Worm (Caenorhabditis elegans): ENCODE measurements around the gene F58F12.12.

F58F12.12 gene

DNA sequence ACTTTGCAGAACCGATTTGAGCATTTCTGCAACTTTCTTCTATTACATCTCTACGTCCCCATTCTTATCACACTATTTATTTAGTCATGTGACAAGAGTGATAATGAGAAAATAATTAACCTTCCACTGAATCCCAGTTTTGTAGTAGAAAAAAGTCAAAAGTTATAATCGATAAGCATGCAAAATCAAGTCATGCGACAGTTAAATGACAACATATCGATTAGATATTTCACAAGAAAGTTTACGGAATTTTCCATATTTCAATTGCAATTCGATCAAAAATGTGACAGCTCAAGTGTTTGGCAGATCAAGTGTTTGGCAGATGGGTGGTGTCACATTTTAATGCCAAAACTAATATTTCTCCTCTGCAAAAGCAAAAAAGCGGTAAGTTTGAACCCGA is 6.3 kb upstream of the F58F12.12 start:
- TF ChIP-seq sptf-1 (tag; optimal IDR thresholded peaks at IDR 0.05) = no peak
- no peak for TF ChIP-seq elt-3 (tag; optimal IDR thresholded peaks at IDR 0.05)
- no peak for TF ChIP-seq zip-8 (tag; optimal IDR thresholded peaks at IDR 0.05)
- no peak for TF ChIP-seq mls-2 (tag; optimal IDR thresholded peaks at IDR 0.05)
- no peak for TF ChIP-seq unc-62 (GFP tag; optimal IDR thresholded peaks at IDR 0.05)
- TF ChIP-seq nhr-237 (tag; optimal IDR thresholded peaks at IDR 0.05) = no peak

DNA sequence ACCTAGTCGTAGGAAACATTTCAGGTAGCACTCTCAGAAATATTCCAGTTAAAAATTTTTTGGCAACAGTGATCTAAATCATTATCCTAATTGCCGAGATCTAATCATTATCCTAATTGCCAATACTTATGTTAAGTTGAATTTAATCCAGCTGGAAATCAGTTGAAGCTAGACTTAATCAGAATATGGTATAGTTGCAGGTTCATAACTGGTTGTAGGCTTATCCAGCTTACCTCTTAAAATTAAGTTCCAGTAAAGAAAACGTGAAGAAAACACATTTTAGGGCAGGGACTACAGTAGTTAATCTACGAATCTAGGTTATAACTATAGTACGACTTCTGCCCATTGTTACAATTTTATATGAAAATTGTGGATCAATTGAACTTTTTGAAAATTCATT is 4.3 kb upstream of the F58F12.12 start:
- TF ChIP-seq ham-2 (GFP tag; optimal IDR thresholded peaks at IDR 0.05) (no peak), M03D4.4 (tag; optimal IDR thresholded peaks at IDR 0.05) (no peak), ceh-83 (GFP tag; optimal IDR thresholded peaks at IDR 0.05) (no peak), unc-39 (tag; optimal IDR thresholded peaks at IDR 0.05) (no peak), cnd-1 (tag; optimal IDR thresholded peaks at IDR 0.05) (no peak), ceh-39 (tag; optimal IDR thresholded peaks at IDR 0.05) (no peak), elt-3 (tag; optimal IDR thresholded peaks at IDR 0.05) (no peak), nhr-76 (tag; optimal IDR thresholded peaks at IDR 0.05) (no peak), ceh-43 (GFP tag; optimal IDR thresholded peaks at IDR 0.05) (no peak), flh-1 (GFP tag; optimal IDR thresholded peaks at IDR 0.05) (no peak), mls-2 (tag; optimal IDR thresholded peaks at IDR 0.05) (no peak), elt-1 (tag; optimal IDR thresholded peaks at IDR 0.05; ENCODE audit: borderline replicate concordance, insufficient read depth) (no peak), zip-8 (tag; optimal IDR thresholded peaks at IDR 0.05) (no peak)

DNA sequence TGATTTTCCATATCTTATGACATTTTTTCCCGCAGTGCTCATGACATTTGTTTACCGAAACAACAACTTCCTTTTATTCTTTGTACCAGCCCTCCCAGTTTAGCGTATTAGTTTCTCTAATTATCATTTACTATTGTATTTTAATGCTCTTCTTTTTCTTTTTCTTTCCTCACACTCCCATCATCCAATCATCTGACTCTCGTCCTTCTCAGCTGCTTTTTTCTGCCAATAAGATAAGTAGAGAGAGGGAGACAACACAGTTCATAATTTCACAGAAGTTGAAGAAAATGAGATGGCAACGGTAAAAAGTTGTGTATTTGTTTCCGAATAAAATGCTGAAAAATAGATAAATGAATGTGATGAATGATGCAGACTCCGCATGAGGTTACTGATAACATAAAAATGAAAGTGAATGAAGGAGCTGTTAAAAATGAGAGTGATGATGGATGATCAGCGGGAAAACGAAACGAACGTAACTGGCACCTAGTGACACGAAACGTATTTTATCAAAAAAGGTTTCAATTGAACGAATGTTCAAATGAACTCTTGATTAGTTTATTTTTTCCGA is 3.5 kb upstream of the F58F12.12 start:
- no peak for TF ChIP-seq unc-39 (tag; optimal IDR thresholded peaks at IDR 0.05)

DNA sequence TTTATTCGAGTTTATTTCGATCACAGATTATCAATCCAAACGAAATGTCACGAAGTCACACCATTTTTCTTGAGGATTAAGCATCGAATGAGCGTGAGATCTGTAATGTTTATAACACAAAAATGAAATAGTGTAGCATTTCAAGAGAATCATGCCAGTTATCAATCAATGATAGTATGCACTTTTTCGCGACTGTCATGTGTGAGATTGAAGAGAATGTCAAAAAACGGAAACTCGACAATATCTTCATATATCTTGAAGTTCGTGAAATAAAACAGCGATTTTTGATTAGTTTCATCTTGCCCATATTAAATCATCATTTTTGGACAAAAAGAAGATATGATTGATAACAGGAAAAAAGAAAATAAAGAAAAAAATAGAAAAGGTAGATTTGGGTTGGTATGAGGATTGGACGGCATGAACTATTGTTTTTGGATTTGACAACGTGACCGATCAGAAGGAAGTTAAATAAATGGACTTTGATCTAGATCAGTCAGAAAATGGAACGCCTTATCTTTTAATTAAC is 1.9 kb upstream of the F58F12.12 start:
- TF ChIP-seq tbx-8 (GFP tag; optimal IDR thresholded peaks at IDR 0.05) (no peak), sem-2 (GFP tag; optimal IDR thresholded peaks at IDR 0.05) (no peak), flh-1 (GFP tag; optimal IDR thresholded peaks at IDR 0.05) (no peak), snpc-4 (tag; optimal IDR thresholded peaks at IDR 0.05) (no peak), lin-13 (tag; optimal IDR thresholded peaks at IDR 0.05) (no peak), mab-5 (tag; optimal IDR thresholded peaks at IDR 0.05) (no peak), mep-1 (tag; optimal IDR thresholded peaks at IDR 0.05) (no peak), unc-39 (tag; optimal IDR thresholded peaks at IDR 0.05) (no peak)

DNA sequence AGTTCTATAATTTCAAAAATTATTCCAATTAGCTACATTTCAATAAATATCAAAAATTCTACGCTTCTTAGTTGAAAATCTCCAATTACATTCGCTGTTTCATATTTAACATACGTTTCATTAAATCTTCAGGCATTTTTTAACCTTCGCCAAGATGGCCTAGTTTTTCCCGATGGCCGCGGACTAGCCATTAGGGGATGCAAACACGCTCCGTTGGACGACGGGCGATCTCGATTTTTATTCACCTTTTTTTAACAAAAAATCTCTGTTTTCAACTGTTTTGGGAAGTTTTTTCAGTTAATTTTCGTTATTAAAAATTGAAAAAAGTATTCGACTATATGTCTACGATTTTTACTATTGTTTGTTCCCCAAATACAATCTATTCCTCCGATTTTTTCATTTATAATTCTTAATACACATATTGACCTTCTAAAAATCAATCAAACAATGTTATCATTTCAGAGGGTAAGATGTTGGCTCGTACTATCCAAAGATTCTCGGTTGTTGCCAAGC is 2.3 kb downstream of the F58F12.12 start, which contains the start of gene F58F12.1:
TSS of gene F58F12.1 (plus strand) at position 463 of the 513 bp plus-strand sequence.
- peak; percentile 66 for TF ChIP-seq mep-1 (tag; optimal IDR thresholded peaks at IDR 0.05)
- no peak for TF ChIP-seq cnd-1 (tag; optimal IDR thresholded peaks at IDR 0.05)
- no peak for TF ChIP-seq unc-62 (GFP tag; optimal IDR thresholded peaks at IDR 0.05)
- TF ChIP-seq ces-1 (GFP tag; optimal IDR thresholded peaks at IDR 0.05) = peak; percentile 22
- no peak for TF ChIP-seq zip-8 (tag; optimal IDR thresholded peaks at IDR 0.05)
- TF ChIP-seq lsy-2 (tag; optimal IDR thresholded peaks at IDR 0.05) = peak; percentile 47
- TF ChIP-seq sptf-1 (tag; optimal IDR thresholded peaks at IDR 0.05) = peak; percentile 12
- TF ChIP-seq nhr-237 (tag; optimal IDR thresholded peaks at IDR 0.05) = peak; percentile 43
- peak; percentile 38 for TF ChIP-seq lin-13 (tag; optimal IDR thresholded peaks at IDR 0.05)
- no peak for TF ChIP-seq sem-2 (GFP tag; optimal IDR thresholded peaks at IDR 0.05)
- TF ChIP-seq ceh-39 (tag; optimal IDR thresholded peaks at IDR 0.05) = no peak

DNA sequence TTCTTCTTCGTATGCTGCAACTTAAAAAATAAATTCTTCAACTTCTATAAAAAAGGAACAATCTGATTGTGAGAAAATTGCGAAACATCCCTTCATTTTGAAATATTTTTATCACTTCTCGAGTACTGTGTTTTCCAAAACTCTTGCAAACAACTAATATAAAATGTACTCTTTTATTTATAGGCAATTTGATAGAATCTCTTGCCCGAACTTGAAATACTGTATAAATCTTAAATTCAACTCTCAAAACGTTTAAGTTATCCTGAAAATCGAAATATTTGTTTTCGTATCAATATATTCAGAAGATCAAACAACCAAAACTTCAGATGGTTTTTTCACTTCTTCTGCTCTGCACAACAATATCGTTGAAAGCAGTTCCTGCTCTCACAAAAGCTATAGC is 5.5 kb downstream of the F58F12.12 start, which contains the start of gene F58F12.4:
TSS of gene F58F12.4 (plus strand) at position 301 of the 400 bp plus-strand sequence.
- no peak for TF ChIP-seq lin-32 (GFP tag; optimal IDR thresholded peaks at IDR 0.05)
- no peak for TF ChIP-seq ceh-43 (GFP tag; optimal IDR thresholded peaks at IDR 0.05)
- TF ChIP-seq nhr-76 (tag; optimal IDR thresholded peaks at IDR 0.05) = no peak
- TF ChIP-seq ham-2 (GFP tag; optimal IDR thresholded peaks at IDR 0.05) = no peak
- TF ChIP-seq hlh-1 (tag; optimal IDR thresholded peaks at IDR 0.05) = no peak

DNA sequence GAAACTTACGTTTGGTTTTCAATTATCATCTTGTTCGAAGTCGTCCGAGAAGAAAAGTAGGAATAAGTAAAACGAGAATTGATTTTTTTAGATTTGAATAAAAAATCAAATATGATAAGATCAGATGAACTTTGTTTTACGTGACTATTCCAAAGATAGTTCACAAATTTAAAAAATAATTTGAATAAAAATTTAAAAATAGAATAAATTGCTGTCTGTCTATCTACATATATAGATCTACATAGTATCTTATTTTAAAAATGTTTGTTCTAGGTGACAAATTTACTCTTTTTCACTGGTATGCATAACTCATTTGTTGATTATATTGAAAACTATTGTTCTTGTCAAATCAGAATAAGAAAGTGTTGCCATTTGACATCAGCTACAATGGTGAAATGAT is 7.0 kb downstream of the F58F12.12 start, which contains the start of gene F58F12.2:
TSS of gene F58F12.2 (minus strand) at position 101 of the 400 bp plus-strand sequence.
- TF ChIP-seq mab-5 (tag; optimal IDR thresholded peaks at IDR 0.05) = no peak
- TF ChIP-seq lin-13 (tag; optimal IDR thresholded peaks at IDR 0.05) = no peak
- TF ChIP-seq flh-1 (GFP tag; optimal IDR thresholded peaks at IDR 0.05) = no peak
- TF ChIP-seq unc-120 (tag; optimal IDR thresholded peaks at IDR 0.05; ENCODE audit: poor library complexity, severe bottlenecking) = no peak
- no peak for TF ChIP-seq pha-4 (tag; optimal IDR thresholded peaks at IDR 0.05)
- TF ChIP-seq drap-1 (GFP tag; optimal IDR thresholded peaks at IDR 0.05) = no peak
- no peak for TF ChIP-seq nhr-12 (tag; optimal IDR thresholded peaks at IDR 0.05)
- TF ChIP-seq tbx-8 (GFP tag; optimal IDR thresholded peaks at IDR 0.05) = no peak
- no peak for TF ChIP-seq mls-2 (tag; optimal IDR thresholded peaks at IDR 0.05)
- no peak for TF ChIP-seq unc-62 (GFP tag; optimal IDR thresholded peaks at IDR 0.05)
- TF ChIP-seq lsy-2 (tag; optimal IDR thresholded peaks at IDR 0.05) = no peak
- TF ChIP-seq ceh-39 (tag; optimal IDR thresholded peaks at IDR 0.05) = no peak
- TF ChIP-seq hlh-1 (tag; optimal IDR thresholded peaks at IDR 0.05) = no peak
- no peak for TF ChIP-seq ceh-43 (GFP tag; optimal IDR thresholded peaks at IDR 0.05)
- no peak for TF ChIP-seq nhr-237 (tag; optimal IDR thresholded peaks at IDR 0.05)
